Fruit fly (Drosophila melanogaster): ENCODE measurements around the gene CG31886.

dm6 chr2L:8998237-8998636 lies 39.4 kb upstream of the CG31886 start, which contains the start of gene Try29F:
- TF ChIP-seq CG6163 (GFP tag; IDR thresholded peaks at IDR 0.05) (no peak), Eip93F (GFP tag; optimal IDR thresholded peaks at IDR 0.05) (no peak), lz (GFP tag; optimal IDR thresholded peaks at IDR 0.05) (no peak)

All from whole organism, prepupa.